Fruit fly (Drosophila melanogaster): ENCODE data around the gene kdn.
A peak's percentile ranks its signal among the peaks of the same experiment; 100 is the strongest.

Gene kdn

DNA sequence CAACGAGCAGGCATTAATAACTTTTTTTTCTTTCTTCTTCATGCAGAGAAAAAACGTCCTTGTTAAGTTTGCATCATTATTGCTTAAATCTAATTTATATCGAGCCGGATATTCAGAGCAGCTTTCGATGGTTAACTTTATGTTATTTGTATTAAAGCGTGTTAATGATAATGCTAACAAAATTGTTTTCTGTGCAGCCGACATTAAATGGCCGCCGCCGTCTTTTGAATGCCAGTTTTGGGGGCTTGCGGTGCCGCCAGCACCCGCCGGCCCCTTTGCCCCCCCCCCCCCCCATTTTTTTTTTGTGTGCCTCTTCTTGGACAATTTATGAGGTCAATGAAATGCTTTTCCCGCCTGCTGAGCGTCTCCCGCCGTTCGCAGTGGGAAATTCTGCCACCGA, 38.9 kb upstream of the kdn start:
- peak; percentile 16 for TF ChIP-seq CG32006 (GFP tag; optimal IDR thresholded peaks at IDR 0.05)
- no peak for TF ChIP-seq Hr4 (GFP tag; optimal IDR thresholded peaks at IDR 0.05)

DNA sequence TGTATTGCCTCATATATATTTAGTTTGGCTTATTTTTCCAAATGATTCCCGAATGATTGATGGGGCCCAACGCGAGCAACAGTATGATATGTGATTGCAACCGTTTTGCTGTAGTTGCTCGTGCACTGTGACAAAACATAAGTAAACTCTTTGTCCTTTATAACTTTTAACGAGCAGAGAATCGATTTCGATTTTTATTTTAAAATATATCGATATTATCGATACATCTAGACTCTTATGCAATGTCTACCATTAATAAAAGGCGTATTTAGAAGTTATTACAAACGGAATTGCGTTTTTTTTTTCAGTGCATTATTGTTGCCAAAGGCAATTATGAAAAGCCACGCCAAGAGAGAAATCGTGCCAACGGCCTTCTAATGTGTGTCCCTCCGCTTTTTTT, 34.8 kb upstream of the kdn start:
- TF ChIP-seq lz (GFP tag; optimal IDR thresholded peaks at IDR 0.05) = no peak
- TF ChIP-seq Eip78C (GFP tag) = peak; percentile 0

DNA sequence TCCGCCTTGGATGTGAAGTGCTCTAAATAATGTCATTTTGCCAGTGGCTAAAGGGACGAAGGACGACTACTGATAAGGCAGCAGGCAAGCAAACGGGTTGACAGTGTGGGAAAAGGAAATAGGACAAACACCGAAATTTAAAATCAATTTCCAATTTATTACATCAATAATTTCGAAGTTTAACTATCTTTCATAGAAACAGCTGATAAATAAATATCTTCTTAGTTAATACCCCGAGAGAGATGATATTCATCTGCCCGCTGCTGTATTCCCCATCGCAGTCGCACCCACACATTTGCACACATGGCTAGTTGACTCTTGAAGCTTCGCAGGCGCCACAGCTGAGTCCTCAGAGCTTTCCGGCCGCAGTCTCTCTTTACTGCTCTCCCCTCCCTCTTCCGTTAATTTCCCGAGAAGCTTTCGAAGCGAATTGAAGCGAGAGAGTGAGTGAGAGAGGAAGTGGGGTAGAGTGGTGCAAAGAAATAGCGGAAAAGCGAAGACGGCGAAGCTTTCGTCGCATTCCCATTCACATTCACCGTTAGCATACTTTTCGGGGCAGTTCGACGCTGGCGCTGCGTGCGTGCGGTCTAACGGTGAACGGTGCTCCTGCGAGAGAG, 33.5 kb upstream of the kdn start:
- TF ChIP-seq Met (GFP tag; optimal IDR thresholded peaks at IDR 0.05) (peak; percentile 36), CG6854 (GFP tag; optimal IDR thresholded peaks at IDR 0.05) (no peak), CG34406 (GFP tag; optimal IDR thresholded peaks at IDR 0.05) (peak; percentile 23), cyc (GFP tag; optimal IDR thresholded peaks at IDR 0.05) (peak; percentile 32), dsx (GFP tag; optimal IDR thresholded peaks at IDR 0.05; ENCODE audit: poor library complexity, severe bottlenecking) (peak; percentile 48), CG31627 (GFP tag; optimal IDR thresholded peaks at IDR 0.05) (peak; percentile 23), Lpt (GFP tag; optimal IDR thresholded peaks at IDR 0.05) (peak; percentile 3), CG8632 (GFP tag; optimal IDR thresholded peaks at IDR 0.05) (no peak), Ets21C (GFP tag; optimal IDR thresholded peaks at IDR 0.05) (no peak), pdm3 (GFP tag; optimal IDR thresholded peaks at IDR 0.05) (peak; percentile 50), Hr38 (GFP tag; optimal IDR thresholded peaks at IDR 0.05) (no peak), eg (GFP tag; IDR thresholded peaks at IDR 0.05) (peak; percentile 64; the same call in 2 of the 3 replicates), esn (GFP tag; optimal IDR thresholded peaks at IDR 0.05) (peak; percentile 32), CG10669 (GFP tag; optimal IDR thresholded peaks at IDR 0.05) (peak; percentile 31), Eip75B (GFP tag; optimal IDR thresholded peaks at IDR 0.05) (peak; percentile 21), net (GFP tag; optimal IDR thresholded peaks at IDR 0.05) (peak; percentile 26), achi (GFP tag; optimal IDR thresholded peaks at IDR 0.05) (peak; percentile 20), CG7368 (GFP tag; optimal IDR thresholded peaks at IDR 0.05) (peak; percentile 13), CG32006 (GFP tag; optimal IDR thresholded peaks at IDR 0.05) (peak; percentile 57), spab (GFP tag; optimal IDR thresholded peaks at IDR 0.05) (peak; percentile 37), dac (GFP tag; optimal IDR thresholded peaks at IDR 0.05) (no peak), CG3919 (GFP tag; optimal IDR thresholded peaks at IDR 0.05) (peak; percentile 60), Hr4 (GFP tag; optimal IDR thresholded peaks at IDR 0.05) (peak; percentile 33), CG6808 (GFP tag; optimal IDR thresholded peaks at IDR 0.05) (peak; percentile 42), Sox15 (GFP tag; optimal IDR thresholded peaks at IDR 0.05) (no peak), Ets96B (tag; optimal IDR thresholded peaks at IDR 0.05) (peak; percentile 45), fd59A (GFP tag; optimal IDR thresholded peaks at IDR 0.05) (peak; percentile 15), CG8319 (GFP tag; optimal IDR thresholded peaks at IDR 0.05) (no peak), fd85E (GFP tag; optimal IDR thresholded peaks at IDR 0.05) (no peak), Hr39 (GFP tag; optimal IDR thresholded peaks at IDR 0.05) (peak; percentile 25), lz (GFP tag; optimal IDR thresholded peaks at IDR 0.05) (peak; percentile 29), OdsH (GFP tag; optimal IDR thresholded peaks at IDR 0.05) (peak; percentile 55), acj6 (GFP tag; optimal IDR thresholded peaks at IDR 0.05) (peak; percentile 31), svp (GFP tag) (peak; percentile 73), vri (GFP tag; optimal IDR thresholded peaks at IDR 0.05) (no peak), CG15336 (GFP tag; IDR thresholded peaks at IDR 0.05) (peak; percentile 60), Sox102F (GFP tag; optimal IDR thresholded peaks at IDR 0.05) (no peak), ss (GFP tag; optimal IDR thresholded peaks at IDR 0.05) (peak; percentile 31 to 60), topi (GFP tag; optimal IDR thresholded peaks at IDR 0.05) (peak; percentile 27), Blimp-1 (GFP tag; optimal IDR thresholded peaks at IDR 0.05) (no peak), CG10631 (GFP tag; optimal IDR thresholded peaks at IDR 0.05) (peak; percentile 42), CG11762 (GFP tag; optimal IDR thresholded peaks at IDR 0.05; ENCODE audit: insufficient read depth) (no peak), CG1621 (tag; optimal IDR thresholded peaks at IDR 0.05) (peak; percentile 44), Sox14 (GFP tag; optimal IDR thresholded peaks at IDR 0.05) (peak; percentile 30), CG11902 (GFP tag; optimal IDR thresholded peaks at IDR 0.05) (no peak), salr (GFP tag; optimal IDR thresholded peaks at IDR 0.05) (no peak)

Data from whole organism, prepupa.